Worm (Caenorhabditis elegans) whole organism, mixed stage, embryonic: ENCODE measurements around the gene F43E2.11.

Source experiments
- cnd-1 ChIP-seq: fragments of 200-800 bp; sonication (Bioruptor generic); optimal IDR thresholded peaks from 2 replicates; lab custom pipeline; 2018; ENCODE audit warnings: mild to moderate bottlenecking, missing genetic modification characterization, missing compliant biosample characterization
- elt-3 ChIP-seq: fragments of 150-350 bp; optimal IDR thresholded peaks from 2 replicates; lab custom pipeline; 2014; ENCODE audit warnings: missing biosample characterization, missing genetic modification characterization
- lsy-2 ChIP-seq: fragments of 150-350 bp; optimal IDR thresholded peaks from 2 replicates; lab custom pipeline; 2014; ENCODE audit warnings: missing biosample characterization, missing genetic modification characterization
- mab-5 ChIP-seq: fragments of 150-350 bp; optimal IDR thresholded peaks from 2 replicates; lab custom pipeline; 2014; ENCODE audit warnings: missing biosample characterization, missing genetic modification characterization
- pha-4 ChIP-seq: fragments of 150-350 bp; optimal IDR thresholded peaks from 2 replicates; lab custom pipeline; 2018; ENCODE audit warnings: missing biosample characterization, missing genetic modification reagents, missing genetic modification characterization
- unc-62 ChIP-seq: fragments of 150-350 bp; optimal IDR thresholded peaks from 2 replicates; lab custom pipeline; 2014; ENCODE audit warnings: missing biosample characterization, missing genetic modification reagents, missing genetic modification characterization
- ztf-11 ChIP-seq: fragments of 150-350 bp; optimal IDR thresholded peaks from 2 replicates; lab custom pipeline; 2014; ENCODE audit warnings: missing biosample characterization, missing genetic modification characterization

ce11 chrII:7394690-7395054 is 24.6 kb upstream of the F43E2.11 start, which contains the start of gene bath-44:
- TF ChIP-seq lsy-2 (tag; lab: Kevin White, UChicago) (no peak), pha-4 (no peak), unc-62 (no peak), ztf-11 (tag; lab: Kevin White, UChicago) (no peak), cnd-1 (tag; lab: Kevin White, UChicago) (no peak), elt-3 (no peak), mab-5 (tag; lab: Kevin White, UChicago) (no peak)
